Worm (Caenorhabditis elegans) whole organism, L1 larva: ENCODE measurements around the gene C06B8.3.

Experiments
- F16B12.6 ChIP-seq: fragments of 150-350 bp; optimal IDR thresholded peaks from 2 replicates; lab custom pipeline; 2014; ENCODE audit warnings: missing biosample characterization, missing genetic modification characterization
- efl-1 ChIP-seq, 4 experiments: fragments of 150-350 bp; optimal IDR thresholded peaks in 3 of 4; peaks in 1 of 4; 1 replicate in 1 of 4; 2 replicates in 3 of 4; lab custom pipeline; 2014; ENCODE audit warnings: missing biosample characterization in 2 of 4, missing genetic modification characterization in 2 of 4, missing genetic modification reagents in 2 of 4
- efl-3 ChIP-seq: fragments of 200-800 bp; sonication (Bioruptor generic); optimal IDR thresholded peaks from 2 replicates; lab custom pipeline; 2018; ENCODE audit warnings: mild to moderate bottlenecking, missing genetic modification characterization, missing compliant biosample characterization
- elt-2 ChIP-seq: sonication (generic microtip); optimal IDR thresholded peaks from 2 replicates; lab custom pipeline; 2016; ENCODE audit warnings: missing genetic modification characterization, mild to moderate bottlenecking, inconsistent platforms, missing compliant biosample characterization, missing genetic modification reagents
- lin-13 ChIP-seq: fragments of 150-350 bp; optimal IDR thresholded peaks from 2 replicates; lab custom pipeline; 2014; ENCODE audit warnings: missing biosample characterization, missing genetic modification reagents, missing genetic modification characterization
- nhr-11 ChIP-seq: fragments of 150-350 bp; optimal IDR thresholded peaks from 2 replicates; lab custom pipeline; 2014; ENCODE audit warnings: missing biosample characterization, missing genetic modification characterization
- skn-1 ChIP-seq: fragments of 150-350 bp; optimal IDR thresholded peaks from 2 replicates; lab custom pipeline; 2014; ENCODE audit warnings: missing biosample characterization, missing genetic modification characterization
- swsn-7 ChIP-seq: sonication (generic microtip); optimal IDR thresholded peaks from 2 replicates; lab custom pipeline; 2016; ENCODE audit warnings: missing genetic modification characterization, missing compliant biosample characterization
- unc-98 ChIP-seq: fragments of 200-800 bp; sonication (Bioruptor generic); IDR thresholded peaks from 2 replicates; pipeline ENCODE4 v1.3.6; 2022; ENCODE audit warnings: missing genetic modification characterization, missing compliant biosample characterization

DNA sequence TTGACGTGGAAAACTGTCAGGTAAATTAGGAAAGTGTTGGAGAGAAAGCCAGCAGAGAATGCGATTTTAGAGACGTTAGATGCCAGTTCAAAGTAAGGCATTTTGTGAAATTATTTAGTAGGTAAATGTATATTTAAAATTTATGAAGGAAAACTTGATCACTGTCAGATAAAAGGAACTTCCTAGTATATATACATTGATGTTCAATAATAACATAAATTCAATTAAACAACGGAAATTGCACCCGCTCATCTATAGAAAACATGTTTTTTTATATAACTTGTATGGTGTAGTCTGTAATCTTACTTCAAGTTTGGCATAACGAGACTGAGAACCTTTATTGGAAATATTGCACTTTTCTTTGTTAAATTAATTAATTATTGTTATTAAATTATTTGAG, 25.3 kb downstream of the C06B8.3 start, which contains the start of gene str-71:
- TF ChIP-seq nhr-11 (tag; lab: Kevin White, UChicago) (no peak), efl-1 (optimal IDR thresholded peaks at IDR 0.05; lab: Kevin White, UChicago) (no peak), efl-1 (GFP tag; optimal IDR thresholded peaks at IDR 0.05 in 1 of 2; lab: Kevin White, UChicago) (no peak), F16B12.6 (tag; lab: Kevin White, UChicago) (no peak), swsn-7 (tag; lab: Kevin White, UChicago) (no peak), skn-1 (tag; lab: Kevin White, UChicago) (no peak), unc-98 (GFP tag; lab: Robert Waterston, UW) (no peak), lin-13 (GFP tag; lab: Kevin White, UChicago) (no peak), elt-2 (tag; lab: Kevin White, UChicago) (no peak), efl-3 (GFP tag; lab: Kevin White, UChicago) (no peak)
